Worm (Caenorhabditis elegans): ENCODE measurements around the gene fipp-1.

fipp-1 gene

DNA sequence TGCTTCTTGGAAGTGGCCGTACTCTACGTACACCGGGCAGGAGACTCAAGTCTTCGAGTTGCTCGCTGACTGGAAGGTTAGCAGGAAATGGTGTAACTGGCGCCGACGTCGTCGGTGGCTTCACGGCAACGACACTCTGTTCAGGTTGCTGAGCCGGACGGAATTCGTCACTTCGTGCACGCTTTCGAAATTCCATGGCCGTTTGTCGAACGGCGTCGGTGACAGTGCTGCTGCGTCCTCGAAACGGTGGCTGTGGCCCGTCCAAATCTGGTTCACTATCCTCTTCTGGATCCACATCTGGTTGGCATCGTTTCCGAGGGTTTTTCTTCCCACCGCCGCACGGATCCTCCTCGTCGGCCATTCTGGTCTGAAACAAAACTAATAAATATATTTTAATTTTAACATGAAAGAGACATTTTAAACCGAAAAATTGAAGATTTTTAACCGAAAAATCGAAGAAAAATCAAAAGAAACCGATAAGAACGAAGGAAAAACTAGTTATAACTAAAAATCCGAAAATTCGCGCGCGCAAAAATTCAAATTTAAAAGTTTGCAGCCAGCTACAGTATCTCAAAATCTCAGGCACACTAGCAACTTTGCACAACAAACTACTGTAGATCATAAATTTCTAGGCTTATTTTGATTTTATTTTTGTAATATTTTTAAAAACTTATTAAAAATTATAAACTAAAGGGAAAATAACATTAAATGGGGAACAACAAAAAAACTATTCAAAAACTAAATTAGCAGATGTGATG is 4.4 kb downstream of the fipp-1 start, which contains the start of gene F32D1.7:
F32D1.7 (minus strand) TSS at position 367 of the 758 bp plus-strand sequence.
- TF ChIP-seq ama-1 (optimal IDR thresholded peaks at IDR 0.05) = no peak

DNA sequence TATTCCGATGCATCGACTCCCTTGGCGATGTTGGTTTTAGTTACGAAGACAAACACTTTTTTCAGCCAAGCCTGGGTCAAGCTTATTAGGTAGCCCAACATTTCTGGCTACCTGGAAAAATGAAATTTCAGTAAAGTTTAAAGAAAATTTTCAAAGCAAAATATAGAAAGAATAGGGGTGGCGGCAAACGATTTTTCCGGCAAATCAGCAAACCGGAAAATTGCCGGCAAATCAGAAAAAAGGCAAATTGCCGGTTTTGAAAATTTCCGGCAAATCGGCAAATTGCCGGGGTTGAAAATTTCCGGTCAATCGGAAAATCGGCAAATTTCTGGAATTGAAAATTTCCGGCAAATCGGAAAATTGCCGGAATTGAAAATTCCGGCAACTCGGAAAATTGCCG is 6.0 kb downstream of the fipp-1 start, which contains the start of gene F32D1.8:
F32D1.8 (minus strand) TSS at position 101 of the 400 bp plus-strand sequence.
- TF ChIP-seq F13C5.2 (tag; optimal IDR thresholded peaks at IDR 0.05) (no peak), B0310.2 (tag; optimal IDR thresholded peaks at IDR 0.05) (no peak), tbx-37 (GFP tag; conservative IDR thresholded peaks at IDR 0.05) (no peak), ceh-36 (tag; optimal IDR thresholded peaks at IDR 0.05) (no peak), hmbx-1 (tag; optimal IDR thresholded peaks at IDR 0.05) (no peak), ceh-13 (GFP tag; optimal IDR thresholded peaks at IDR 0.05) (no peak), ets-7 (tag; optimal IDR thresholded peaks at IDR 0.05) (no peak), pes-1 (GFP tag; IDR thresholded peaks at IDR 0.05) (no peak)

DNA sequence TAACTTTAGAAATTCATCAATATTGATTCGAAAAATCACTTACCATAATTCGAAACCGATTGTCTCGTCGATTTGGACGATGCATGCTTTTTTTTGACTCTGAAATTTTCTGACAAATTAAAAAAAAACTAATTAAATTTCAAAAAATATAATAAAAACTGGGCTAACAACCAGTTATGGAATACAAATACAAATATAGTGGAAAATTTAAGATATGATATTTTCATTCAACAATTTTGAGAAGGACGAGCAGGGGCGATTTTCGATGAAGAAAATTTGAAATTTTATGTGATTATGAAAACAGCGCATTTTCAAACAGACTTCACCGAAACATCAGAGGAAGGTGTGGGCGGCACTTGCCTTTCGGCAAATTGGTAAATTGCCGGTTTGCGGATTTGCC is 10.7 kb downstream of the fipp-1 start, which contains the start of gene F13A2.1:
F13A2.1 (minus strand) TSS at position 101 of the 400 bp plus-strand sequence.
- no peak for TF ChIP-seq sea-1 (GFP tag; conservative IDR thresholded peaks at IDR 0.05)
- no peak for TF ChIP-seq F13C5.2 (tag; optimal IDR thresholded peaks at IDR 0.05)
- no peak for TF ChIP-seq tbx-11 (GFP tag; IDR thresholded peaks at IDR 0.05)
- no peak for TF ChIP-seq aly-1 (tag; optimal IDR thresholded peaks at IDR 0.05)
- TF ChIP-seq ets-7 (tag; optimal IDR thresholded peaks at IDR 0.05) = no peak
- no peak for TF ChIP-seq flt-1 (GFP tag; IDR thresholded peaks at IDR 0.05)
- TF ChIP-seq ceh-36 (tag; optimal IDR thresholded peaks at IDR 0.05) = no peak
- TF ChIP-seq hmg-4 (GFP tag; optimal IDR thresholded peaks at IDR 0.05) = no peak

DNA sequence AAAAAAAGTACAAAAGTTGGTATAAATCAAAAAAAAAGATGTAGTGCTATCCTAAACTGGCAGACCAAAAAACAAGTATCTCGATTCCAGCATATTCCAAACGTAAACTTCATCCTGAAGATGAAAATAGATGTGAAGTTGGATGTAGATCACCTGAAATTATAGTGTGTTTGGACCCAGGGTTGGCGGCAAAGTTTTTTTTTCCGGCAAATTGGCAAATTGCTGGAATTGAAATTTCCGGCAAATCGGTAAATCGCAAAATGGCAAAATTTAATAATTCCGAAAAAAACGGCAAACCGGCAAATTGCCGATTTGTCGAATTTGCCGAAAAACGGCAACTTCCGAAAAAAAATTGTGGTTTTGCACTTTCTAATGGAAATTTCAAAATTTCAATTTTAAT is 12.9 kb downstream of the fipp-1 start, which contains the start of gene F13A2.2:
F13A2.2 (minus strand) TSS at position 101 of the 400 bp plus-strand sequence.
- TF ChIP-seq scrt-1 (GFP tag; IDR thresholded peaks at IDR 0.05) (no peak), flt-1 (GFP tag; IDR thresholded peaks at IDR 0.05) (no peak), hmbx-1 (tag; optimal IDR thresholded peaks at IDR 0.05) (no peak), tra-4 (tag; optimal IDR thresholded peaks at IDR 0.05) (no peak), ceh-36 (tag; optimal IDR thresholded peaks at IDR 0.05) (no peak), hmg-4 (GFP tag; optimal IDR thresholded peaks at IDR 0.05) (no peak), F13C5.2 (tag; optimal IDR thresholded peaks at IDR 0.05) (no peak), ama-1 (optimal IDR thresholded peaks at IDR 0.05) (no peak)

DNA sequence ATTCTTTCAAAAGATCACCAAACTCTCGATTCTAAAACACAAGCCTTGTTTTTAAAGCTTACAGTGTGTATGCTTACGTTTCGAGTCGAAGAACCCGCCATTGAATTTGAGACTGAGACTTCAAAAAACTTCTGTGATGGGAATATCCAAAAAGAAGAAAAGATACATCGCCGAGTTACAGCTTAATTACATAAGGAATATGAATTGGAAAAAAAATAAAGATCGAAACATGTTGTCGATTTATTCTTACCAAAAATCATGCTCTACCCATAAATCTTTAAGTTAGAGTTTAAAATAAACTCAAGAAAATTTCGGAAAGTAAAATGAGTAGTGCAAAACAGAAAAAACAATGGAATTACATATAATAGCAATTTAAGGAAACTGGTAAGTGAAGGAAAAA is 14.6 kb downstream of the fipp-1 start, which contains the start of gene F13A2.10:
F13A2.10 (minus strand) TSS at position 101 of the 400 bp plus-strand sequence.
- TF ChIP-seq B0310.2 (tag; optimal IDR thresholded peaks at IDR 0.05) (no peak), tbx-37 (GFP tag; conservative IDR thresholded peaks at IDR 0.05) (no peak), tra-4 (tag; optimal IDR thresholded peaks at IDR 0.05) (no peak)

DNA sequence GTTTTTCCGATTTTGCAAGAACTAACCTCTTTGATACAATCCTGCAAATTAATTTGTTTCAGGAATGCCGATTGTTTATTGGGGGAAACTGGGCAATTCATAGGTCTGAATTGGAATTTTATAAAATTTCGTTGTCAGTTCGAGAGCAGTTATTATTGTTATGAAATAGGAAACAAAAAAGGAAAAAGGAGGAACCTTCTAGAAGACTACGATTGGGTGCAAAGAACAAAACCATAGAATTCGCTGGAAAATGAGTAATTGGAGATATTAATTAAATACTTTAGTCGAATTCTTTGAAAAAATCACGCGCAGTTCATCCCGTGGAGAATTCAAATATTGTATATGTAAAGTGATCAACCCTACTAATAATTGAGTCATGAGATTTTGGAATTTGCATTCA is 15.8 kb downstream of the fipp-1 start, which contains the start of gene F13A2.9:
F13A2.9 (minus strand) TSS at position 101 of the 400 bp plus-strand sequence.
- TF ChIP-seq aly-1 (tag; optimal IDR thresholded peaks at IDR 0.05) = no peak
- no peak for TF ChIP-seq scrt-1 (GFP tag; IDR thresholded peaks at IDR 0.05)
- no peak for TF ChIP-seq sea-1 (GFP tag; conservative IDR thresholded peaks at IDR 0.05)
- no peak for TF ChIP-seq B0310.2 (tag; optimal IDR thresholded peaks at IDR 0.05)
- TF ChIP-seq tra-4 (tag; optimal IDR thresholded peaks at IDR 0.05) = no peak
- TF ChIP-seq hmg-4 (GFP tag; optimal IDR thresholded peaks at IDR 0.05) = no peak
- TF ChIP-seq ceh-13 (GFP tag; optimal IDR thresholded peaks at IDR 0.05) = no peak
- TF ChIP-seq flt-1 (GFP tag; IDR thresholded peaks at IDR 0.05) = no peak
- TF ChIP-seq ama-1 (optimal IDR thresholded peaks at IDR 0.05) = no peak
- no peak for TF ChIP-seq hmbx-1 (tag; optimal IDR thresholded peaks at IDR 0.05)

DNA sequence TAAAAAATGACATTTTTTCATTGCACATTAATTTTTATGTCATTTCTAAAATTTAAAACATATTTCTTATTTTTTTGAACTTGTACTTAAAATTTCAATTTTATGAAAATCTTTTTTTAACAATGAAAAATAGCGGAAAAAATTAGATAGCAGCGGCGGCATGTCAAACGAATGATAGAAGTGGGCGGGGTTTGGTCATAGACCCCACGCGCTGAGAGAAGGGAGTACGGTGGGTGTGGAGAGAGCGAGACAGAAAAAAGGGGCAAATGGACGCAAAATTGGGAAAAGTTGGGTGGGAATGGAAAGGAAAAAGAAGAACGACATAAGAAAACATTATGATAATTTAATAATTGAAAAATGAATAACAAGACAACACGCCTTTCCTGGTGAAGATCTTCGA is 16.3 kb downstream of the fipp-1 start:
- TF ChIP-seq pes-1 (GFP tag; IDR thresholded peaks at IDR 0.05) = no peak
- TF ChIP-seq tbx-11 (GFP tag; IDR thresholded peaks at IDR 0.05) = no peak
- no peak for TF ChIP-seq ama-1 (optimal IDR thresholded peaks at IDR 0.05)
- TF ChIP-seq F13C5.2 (tag; optimal IDR thresholded peaks at IDR 0.05) = no peak
- TF ChIP-seq tra-4 (tag; optimal IDR thresholded peaks at IDR 0.05) = no peak
- no peak for TF ChIP-seq hmbx-1 (tag; optimal IDR thresholded peaks at IDR 0.05)
- no peak for TF ChIP-seq B0310.2 (tag; optimal IDR thresholded peaks at IDR 0.05)

DNA sequence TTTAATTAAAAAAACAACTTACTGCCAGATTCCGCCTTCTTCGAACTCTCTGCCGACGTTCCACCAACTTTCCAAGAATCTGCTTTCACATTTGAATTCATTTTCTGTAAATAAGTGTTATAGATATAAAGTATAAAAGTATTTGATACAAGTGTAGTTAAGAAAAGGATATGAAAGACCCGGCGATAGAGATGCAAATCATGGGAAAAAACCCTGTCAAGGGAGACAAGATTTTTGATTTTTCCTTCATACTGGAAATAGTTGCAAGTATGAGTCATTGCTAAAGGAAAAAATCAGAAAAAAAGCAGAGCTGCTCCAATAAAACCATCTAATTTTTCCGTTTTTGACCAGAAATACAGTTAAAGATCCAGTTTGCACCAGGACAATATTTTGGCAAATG is 24.6 kb downstream of the fipp-1 start, which contains the start of gene F13A2.3:
F13A2.3 (minus strand) TSS at position 101 of the 400 bp plus-strand sequence.
- TF ChIP-seq F13C5.2 (tag; optimal IDR thresholded peaks at IDR 0.05) = no peak
- TF ChIP-seq aly-1 (tag; optimal IDR thresholded peaks at IDR 0.05) = no peak
- TF ChIP-seq tbx-11 (GFP tag; IDR thresholded peaks at IDR 0.05) = no peak
- TF ChIP-seq ama-1 (optimal IDR thresholded peaks at IDR 0.05) = no peak
- TF ChIP-seq hmbx-1 (tag; optimal IDR thresholded peaks at IDR 0.05) = no peak
- no peak for TF ChIP-seq ets-7 (tag; optimal IDR thresholded peaks at IDR 0.05)

DNA sequence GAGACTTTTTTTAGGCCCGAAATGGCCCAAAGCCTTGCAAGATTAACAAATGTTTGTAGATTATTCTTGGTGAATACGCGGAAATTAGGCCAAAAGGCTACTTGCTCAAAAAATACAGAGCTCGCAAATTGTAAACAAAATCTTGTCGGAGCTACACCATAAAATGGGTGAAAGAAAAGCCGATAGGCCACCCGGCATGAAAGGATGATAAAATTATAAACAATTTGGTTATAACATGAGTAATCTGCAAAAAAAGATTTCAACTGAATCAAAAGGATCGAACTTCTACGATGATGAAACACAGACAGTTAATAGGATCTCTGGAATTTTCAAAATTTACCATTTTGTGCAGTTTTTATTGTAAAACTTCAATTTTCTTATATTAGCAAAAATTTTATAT is 26.5 kb downstream of the fipp-1 start:
- TF ChIP-seq F13C5.2 (tag; optimal IDR thresholded peaks at IDR 0.05) = no peak
- TF ChIP-seq aly-1 (tag; optimal IDR thresholded peaks at IDR 0.05) = no peak
- TF ChIP-seq tbx-11 (GFP tag; IDR thresholded peaks at IDR 0.05) = no peak
- no peak for TF ChIP-seq ceh-13 (GFP tag; optimal IDR thresholded peaks at IDR 0.05)
- no peak for TF ChIP-seq tbx-37 (GFP tag; conservative IDR thresholded peaks at IDR 0.05)
- TF ChIP-seq hmbx-1 (tag; optimal IDR thresholded peaks at IDR 0.05) = no peak
- no peak for TF ChIP-seq B0310.2 (tag; optimal IDR thresholded peaks at IDR 0.05)
- no peak for TF ChIP-seq hmg-4 (GFP tag; optimal IDR thresholded peaks at IDR 0.05)
- TF ChIP-seq ama-1 (optimal IDR thresholded peaks at IDR 0.05) = no peak
- no peak for TF ChIP-seq tra-4 (tag; optimal IDR thresholded peaks at IDR 0.05)
- TF ChIP-seq hnd-1 (tag; optimal IDR thresholded peaks at IDR 0.05) = no peak

Measured in whole organism, early embryonic.